Worm (Caenorhabditis elegans) whole organism, early embryonic: Measurements from ENCODE around the gene ftt-2.

Experiments used
- B0310.2 ChIP-seq: sonication (generic microtip); optimal IDR thresholded peaks from 2 replicates; lab custom pipeline; 2016; ENCODE audit warnings: mild to moderate bottlenecking, missing genetic modification characterization, missing compliant biosample characterization
- F13C5.2 ChIP-seq: sonication (generic microtip); optimal IDR thresholded peaks from 2 replicates; lab custom pipeline; 2017; ENCODE audit warnings: mild to moderate bottlenecking, missing genetic modification characterization, inconsistent platforms, missing compliant biosample characterization
- aly-1 ChIP-seq: sonication (generic microtip); optimal IDR thresholded peaks from 2 replicates; lab custom pipeline; 2016; ENCODE audit warnings: missing genetic modification characterization, missing compliant biosample characterization
- ama-1 ChIP-seq: fragments of 150-350 bp; optimal IDR thresholded peaks from 2 replicates; lab custom pipeline; 2014
- ceh-13 ChIP-seq: fragments of 200-800 bp; sonication (Bioruptor generic); optimal IDR thresholded peaks from 2 replicates; lab custom pipeline; 2018; ENCODE audit warnings: mild to moderate bottlenecking, missing genetic modification characterization, missing compliant biosample characterization
- ceh-36 ChIP-seq: sonication (generic microtip); optimal IDR thresholded peaks from 2 replicates; lab custom pipeline; 2016; ENCODE audit warnings: missing genetic modification characterization, inconsistent platforms, missing compliant biosample characterization
- ets-7 ChIP-seq: sonication (generic microtip); optimal IDR thresholded peaks from 2 replicates; lab custom pipeline; 2016; ENCODE audit warnings: missing genotype, missing genetic modification characterization, missing compliant biosample characterization
- flt-1 ChIP-seq: fragments of 200-800 bp; sonication (Bioruptor generic); IDR thresholded peaks from 2 replicates; pipeline ENCODE4 v1.3.6; 2022; ENCODE audit warnings: missing genetic modification characterization, missing compliant biosample characterization
- hmbx-1 ChIP-seq: sonication (generic microtip); optimal IDR thresholded peaks from 2 replicates; lab custom pipeline; 2016; ENCODE audit warnings: mild to moderate bottlenecking, missing genetic modification characterization, missing compliant biosample characterization
- hmg-4 ChIP-seq: fragments of 200-800 bp; sonication (Bioruptor generic); optimal IDR thresholded peaks from 2 replicates; lab custom pipeline; 2018; ENCODE audit warnings: mild to moderate bottlenecking, missing genetic modification characterization, missing compliant biosample characterization
- hnd-1 ChIP-seq: sonication (generic microtip); optimal IDR thresholded peaks from 2 replicates; lab custom pipeline; 2016; ENCODE audit warnings: missing genetic modification characterization, missing compliant biosample characterization
- pes-1 ChIP-seq: fragments of 200-800 bp; sonication (Bioruptor generic); IDR thresholded peaks from 2 replicates; pipeline ENCODE4 v1.3.6; 2022; ENCODE audit warnings: missing genetic modification reagents, missing genetic modification characterization, missing compliant biosample characterization
- scrt-1 ChIP-seq: fragments of 200-800 bp; sonication (Bioruptor generic); IDR thresholded peaks from 2 replicates; pipeline ENCODE4 v1.3.6; 2022; ENCODE audit warnings: missing genetic modification characterization, missing compliant biosample characterization
- sea-1 ChIP-seq: fragments of 200-800 bp; sonication (Bioruptor generic); conservative IDR thresholded peaks from 2 replicates; pipeline ENCODE4 v1.3.6; 2022; ENCODE audit warnings: missing genetic modification characterization, missing compliant biosample characterization
- tbx-11 ChIP-seq: fragments of 200-800 bp; sonication (Bioruptor generic); IDR thresholded peaks from 2 replicates; pipeline ENCODE4 v1.3.6; 2022; ENCODE audit warnings: missing genetic modification characterization, missing compliant biosample characterization
- tbx-37 ChIP-seq: fragments of 200-800 bp; sonication (Bioruptor generic); conservative IDR thresholded peaks from 2 replicates; pipeline ENCODE4 v1.3.6; 2022; ENCODE audit warnings: missing genetic modification reagents, missing genetic modification characterization, missing compliant biosample characterization
- tra-4 ChIP-seq: sonication (generic microtip); optimal IDR thresholded peaks from 2 replicates; lab custom pipeline; 2017; ENCODE audit warnings: missing genetic modification characterization, missing compliant biosample characterization

Gene ftt-2

DNA sequence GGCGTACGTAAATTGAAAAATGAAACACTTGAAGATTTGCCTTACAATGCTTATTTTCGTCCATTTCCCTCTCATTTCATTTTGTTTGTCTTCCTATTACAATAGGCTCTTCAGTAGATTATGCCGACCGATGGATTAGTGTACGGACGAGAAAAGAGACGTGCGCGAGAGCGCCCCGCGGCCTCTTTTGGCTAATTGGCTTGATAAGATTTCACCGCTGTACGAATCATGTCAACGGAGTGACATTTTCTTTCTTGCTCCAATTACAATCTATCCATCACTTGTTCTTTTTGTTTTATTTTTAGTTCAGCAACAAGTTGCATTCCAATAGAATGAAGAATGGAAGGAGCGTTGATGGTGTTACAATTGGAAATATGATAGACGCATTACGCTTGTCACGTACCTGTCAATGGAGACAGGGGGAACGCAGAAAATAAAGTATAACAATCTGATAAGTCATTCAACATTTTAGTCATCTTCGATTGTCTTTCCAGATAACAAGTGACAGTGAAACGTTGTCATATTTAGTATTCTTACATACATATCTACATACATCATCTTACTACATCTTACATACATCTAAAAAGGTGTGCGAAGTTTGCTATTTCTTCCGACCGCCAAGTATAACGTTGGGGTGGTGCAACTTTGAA lies 3.0 kb upstream of the ftt-2 start:
- TF ChIP-seq scrt-1 (GFP tag; lab: Robert Waterston, UW) (no peak), ceh-36 (tag; lab: Kevin White, UChicago) (no peak), pes-1 (GFP tag; lab: Robert Waterston, UW) (no peak), tbx-37 (no peak), tbx-11 (GFP tag; lab: Robert Waterston, UW) (no peak), F13C5.2 (tag; lab: Kevin White, UChicago) (no peak), aly-1 (no peak), ama-1 (lab: Kevin White, UChicago) (no peak), ceh-13 (no peak), ets-7 (tag; lab: Kevin White, UChicago) (no peak), B0310.2 (tag; lab: Kevin White, UChicago) (no peak), sea-1 (GFP tag; lab: Robert Waterston, UW) (no peak), tra-4 (no peak)

DNA sequence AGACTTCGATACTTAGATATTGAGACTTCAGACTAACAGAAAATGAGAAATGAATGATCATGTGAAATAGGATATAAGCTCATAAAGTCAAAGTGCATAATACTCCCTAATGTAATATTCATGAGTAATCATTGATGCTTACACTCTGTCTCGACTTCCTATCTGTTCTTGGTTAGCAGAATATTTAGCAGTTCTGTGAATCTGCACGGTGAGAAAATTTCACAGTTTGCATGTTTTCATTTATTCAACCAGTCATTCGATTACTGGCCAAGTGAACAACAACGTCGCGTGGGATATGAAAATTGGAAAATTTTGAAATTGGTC lies 2.2 kb upstream of the ftt-2 start:
- TF ChIP-seq flt-1 (GFP tag; lab: Robert Waterston, UW) (no peak), pes-1 (GFP tag; lab: Robert Waterston, UW) (no peak), B0310.2 (tag; lab: Kevin White, UChicago) (no peak), F13C5.2 (tag; lab: Kevin White, UChicago) (no peak), tbx-11 (GFP tag; lab: Robert Waterston, UW) (no peak), ama-1 (lab: Kevin White, UChicago) (no peak), hnd-1 (tag; lab: Kevin White, UChicago) (no peak), ceh-13 (no peak), scrt-1 (GFP tag; lab: Robert Waterston, UW) (no peak), ceh-36 (tag; lab: Kevin White, UChicago) (no peak), aly-1 (no peak), tbx-37 (no peak), sea-1 (GFP tag; lab: Robert Waterston, UW) (no peak), hmg-4 (no peak), tra-4 (no peak), hmbx-1 (no peak), ets-7 (tag; lab: Kevin White, UChicago) (no peak)

DNA sequence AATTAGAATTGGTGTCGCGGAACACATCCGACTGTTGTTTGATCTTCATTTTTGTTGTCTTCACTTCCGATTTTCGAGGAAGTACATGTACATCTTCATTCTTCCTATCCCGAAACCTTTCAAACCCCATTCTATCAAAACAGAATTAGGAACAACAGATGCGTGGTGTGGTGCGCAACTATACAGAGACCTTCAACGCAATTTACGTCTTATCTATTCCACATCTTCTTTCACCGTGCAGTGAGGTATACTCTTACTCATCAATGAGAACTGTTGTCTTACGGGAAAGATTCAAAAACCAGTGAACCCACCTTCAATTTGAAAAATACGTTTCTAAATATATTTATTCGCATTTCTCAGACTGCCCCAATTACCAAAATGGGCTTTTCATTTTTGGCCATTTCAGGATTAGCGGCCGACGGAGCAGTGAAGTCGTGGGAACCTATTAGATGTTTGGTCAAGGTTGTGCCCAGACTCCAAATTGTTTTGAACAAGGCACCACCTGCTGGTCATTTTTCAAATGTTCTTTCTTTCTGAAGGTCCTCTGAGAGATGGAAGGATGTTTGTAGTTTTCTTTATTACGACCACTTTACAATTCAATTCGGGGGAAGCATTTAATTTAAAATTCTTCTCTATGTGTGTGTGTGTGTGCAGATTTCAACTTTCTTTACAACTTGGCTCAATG lies 1.7 kb upstream of the ftt-2 start:
- TF ChIP-seq ets-7 (tag; lab: Kevin White, UChicago) (no peak), sea-1 (GFP tag; lab: Robert Waterston, UW) (no peak), tbx-37 (no peak), tra-4 (no peak), hnd-1 (tag; lab: Kevin White, UChicago) (no peak), hmbx-1 (no peak), B0310.2 (tag; lab: Kevin White, UChicago) (no peak), F13C5.2 (tag; lab: Kevin White, UChicago) (no peak), hmg-4 (no peak), ceh-36 (tag; lab: Kevin White, UChicago) (no peak), ama-1 (lab: Kevin White, UChicago) (no peak), flt-1 (GFP tag; lab: Robert Waterston, UW) (no peak), ceh-13 (no peak), aly-1 (no peak)

DNA sequence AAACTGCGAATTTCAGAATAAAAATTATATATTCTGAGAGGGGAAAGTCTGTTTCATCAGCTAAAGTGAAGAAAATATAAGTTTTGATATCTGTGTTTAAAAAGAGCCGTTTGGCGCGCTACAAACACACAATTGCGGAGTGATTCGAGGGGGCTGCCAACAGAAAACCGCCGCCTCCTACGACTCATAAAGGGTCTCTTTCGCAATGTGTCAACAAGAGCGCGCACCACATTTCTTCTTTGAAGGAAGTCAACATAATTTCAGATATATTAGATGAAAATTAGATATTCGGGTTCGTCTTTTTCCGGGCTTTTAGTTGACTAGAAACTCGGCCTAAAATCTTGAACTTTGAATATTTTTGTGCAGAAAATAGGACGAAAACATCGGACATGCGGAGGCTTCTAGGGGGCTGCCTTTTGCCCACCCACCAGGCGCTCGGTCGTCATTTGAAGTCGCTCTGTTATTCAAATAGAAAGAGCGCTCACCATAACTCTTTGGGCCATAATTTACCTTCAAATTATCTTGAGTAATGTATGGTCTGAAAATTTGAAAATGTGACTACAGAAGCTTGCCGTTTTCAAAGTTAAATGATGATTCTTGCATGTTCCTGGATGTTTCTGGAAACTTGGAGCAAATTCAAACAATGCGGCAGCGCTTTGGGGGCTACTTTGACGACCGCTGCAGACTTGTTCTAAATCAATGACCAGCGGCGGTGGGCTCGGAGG lies 709 bp upstream of the ftt-2 start:
- peak; percentile 64 for TF ChIP-seq flt-1 (GFP tag; lab: Robert Waterston, UW)
- TF ChIP-seq ets-7 (tag; lab: Kevin White, UChicago) = peak; percentile 54
- TF ChIP-seq hmg-4 = peak; percentile 92
- peak; percentile 83 for TF ChIP-seq pes-1 (GFP tag; lab: Robert Waterston, UW)
- peak; percentile 58 for TF ChIP-seq aly-1
- peak; percentile 79 for TF ChIP-seq scrt-1 (GFP tag; lab: Robert Waterston, UW)
- TF ChIP-seq tbx-11 (GFP tag; lab: Robert Waterston, UW) = peak; percentile 61; the same call in 1 of the 2 replicates
- peak; percentile 100 for TF ChIP-seq F13C5.2 (tag; lab: Kevin White, UChicago)
- TF ChIP-seq sea-1 (GFP tag; lab: Robert Waterston, UW) = peak; percentile 87
- TF ChIP-seq ceh-13 = peak; percentile 63
- no peak for TF ChIP-seq tbx-37
- peak; percentile 92 for TF ChIP-seq ceh-36 (tag; lab: Kevin White, UChicago)
- peak; percentile 98 for TF ChIP-seq tra-4
- TF ChIP-seq B0310.2 (tag; lab: Kevin White, UChicago) = peak; percentile 98
- no peak for TF ChIP-seq ama-1 (lab: Kevin White, UChicago)
- TF ChIP-seq hmbx-1 = peak; percentile 95
- TF ChIP-seq hnd-1 (tag; lab: Kevin White, UChicago) = peak; percentile 82

DNA sequence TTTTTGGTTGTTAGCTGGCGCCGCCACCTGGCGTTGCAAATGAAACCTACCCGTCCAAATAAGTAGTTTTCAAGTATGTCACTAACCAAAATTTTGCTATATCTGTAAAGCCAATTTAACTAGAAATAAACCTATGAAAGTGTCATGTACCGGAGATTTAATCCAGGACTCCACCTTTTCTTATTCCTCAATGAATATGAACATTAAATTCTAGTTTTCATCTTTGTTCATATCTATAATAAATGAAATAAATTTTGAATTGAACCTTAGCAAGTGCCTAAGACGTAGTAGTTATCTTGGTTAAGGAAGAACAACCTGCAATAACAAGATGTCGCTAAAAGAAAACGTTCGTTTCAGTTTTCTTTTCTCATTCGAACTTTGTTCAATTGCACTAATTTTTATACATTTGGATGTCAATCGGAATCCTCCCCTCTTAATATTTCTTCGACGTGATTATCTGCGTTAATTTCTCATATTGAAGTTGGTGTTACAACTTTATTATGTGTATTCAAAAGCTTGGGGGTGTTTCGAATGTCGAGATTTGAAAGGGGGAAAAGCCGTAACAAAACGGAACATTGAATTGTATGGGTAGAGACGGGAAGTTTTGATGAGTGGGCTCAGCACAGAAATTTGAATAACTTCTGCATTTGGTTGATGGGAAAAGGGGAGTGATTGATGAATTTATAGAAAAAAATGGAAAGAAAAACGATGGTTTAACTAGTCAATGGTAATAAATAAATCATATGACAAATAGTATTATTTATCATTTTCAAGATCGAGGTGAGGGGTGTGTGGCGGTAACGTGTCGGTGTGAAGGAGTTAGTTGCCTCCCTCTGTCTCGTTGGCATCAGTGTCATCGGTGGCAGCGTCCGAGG lies 1.7 kb downstream of the ftt-2 start:
- TF ChIP-seq ets-7 (tag; lab: Kevin White, UChicago) = no peak
- TF ChIP-seq ceh-13 = no peak
- TF ChIP-seq F13C5.2 (tag; lab: Kevin White, UChicago) = peak; percentile 26

DNA sequence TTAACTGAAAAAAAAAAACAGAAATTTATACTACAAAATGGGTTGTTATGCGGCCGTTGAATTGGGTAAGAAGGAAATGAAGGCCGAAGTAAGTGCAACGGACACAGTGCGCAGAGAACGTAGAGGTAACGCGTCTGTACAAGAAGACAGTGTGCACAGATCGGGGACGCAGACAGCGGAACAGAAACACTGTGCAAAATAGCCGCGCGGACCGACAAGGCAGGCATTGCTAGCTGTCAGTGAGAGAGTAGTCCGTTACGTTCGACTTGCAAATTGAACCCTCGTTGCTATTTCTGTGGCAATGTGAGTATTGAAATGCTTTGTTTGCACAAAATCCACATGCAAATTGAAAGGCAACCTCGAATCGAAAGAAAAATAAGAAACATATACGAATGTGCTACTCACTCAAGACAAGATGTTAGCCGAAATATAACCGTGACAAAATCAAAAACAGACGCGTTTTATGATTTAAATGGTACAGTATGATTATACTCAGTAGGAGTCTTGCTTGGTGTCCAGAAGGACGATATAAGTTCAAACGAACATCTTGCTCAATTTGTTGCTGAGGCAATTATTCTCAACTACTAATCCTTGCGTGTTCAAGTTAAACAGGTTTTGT lies 4.6 kb downstream of the ftt-2 start:
- TF ChIP-seq ama-1 (lab: Kevin White, UChicago) (no peak), hmg-4 (peak; percentile 75), aly-1 (no peak)
